Worm (Caenorhabditis elegans): ENCODE data around the gene F59B2.13.
A peak's percentile ranks its signal among the peaks of the same experiment; 100 is the strongest.

The F59B2.13 gene

ce11 chrIII:8981847-8982479 is 44.9 kb downstream of the F59B2.13 start, which contains the start of gene pde-2 (continued):
- TF ChIP-seq ets-5 (GFP tag; IDR thresholded peaks at IDR 0.05) (no peak), nhr-77 (tag; optimal IDR thresholded peaks at IDR 0.05) (no peak), unc-30 (tag; optimal IDR thresholded peaks at IDR 0.05) (no peak), nhr-71 (tag; optimal IDR thresholded peaks at IDR 0.05) (peak; percentile 68), mdl-1 (tag; optimal IDR thresholded peaks at IDR 0.05) (peak in 1 of 2 experiments; percentile 32), lin-39 (tag; optimal IDR thresholded peaks at IDR 0.05) (no peak), nhr-90 (tag; optimal IDR thresholded peaks at IDR 0.05; ENCODE audit: poor library complexity) (no peak), C16A3.4 (tag; optimal IDR thresholded peaks at IDR 0.05) (peak; percentile 14), ceh-8 (GFP tag; optimal IDR thresholded peaks at IDR 0.05) (no peak), alr-1 (tag; optimal IDR thresholded peaks at IDR 0.05; ENCODE audit: borderline replicate concordance) (no peak), fkh-8 (tag; optimal IDR thresholded peaks at IDR 0.05) (peak; percentile 18), egl-27 (tag; optimal IDR thresholded peaks at IDR 0.05) (no peak), sptf-1 (tag; optimal IDR thresholded peaks at IDR 0.05) (no peak), zag-1 (tag; optimal IDR thresholded peaks at IDR 0.05) (no peak), swsn-7 (tag; optimal IDR thresholded peaks at IDR 0.05) (peak; percentile 51), lin-35 (GFP tag; optimal IDR thresholded peaks at IDR 0.05) (peak; percentile 8 to 45), C34B4.2 (tag; optimal IDR thresholded peaks at IDR 0.05) (no peak), grh-1 (GFP tag; IDR thresholded peaks at IDR 0.05) (no peak), unc-130 (tag; optimal IDR thresholded peaks at IDR 0.05) (no peak), zip-4 (GFP tag; optimal IDR thresholded peaks at IDR 0.05) (no peak), pax-3 (tag; optimal IDR thresholded peaks at IDR 0.05) (no peak), tlp-1 (tag; optimal IDR thresholded peaks at IDR 0.05) (no peak), mab-9 (GFP tag; IDR thresholded peaks at IDR 0.05) (no peak), lsy-2 (tag; optimal IDR thresholded peaks at IDR 0.05) (peak; percentile 47 to 64), aly-2 (tag; optimal IDR thresholded peaks at IDR 0.05) (no peak), irx-1 (tag; optimal IDR thresholded peaks at IDR 0.05) (no peak), xbp-1 (tag; optimal IDR thresholded peaks at IDR 0.05) (peak; percentile 28), skn-1 (tag; optimal IDR thresholded peaks at IDR 0.05) (peak; percentile 47), ceh-82 (tag; optimal IDR thresholded peaks at IDR 0.05) (peak in 2 of 3 experiments; percentile 34 to 37), dsc-1 (tag; optimal IDR thresholded peaks at IDR 0.05) (peak; percentile 26), nhr-11 (tag; optimal IDR thresholded peaks at IDR 0.05) (no peak), hlh-4 (tag; optimal IDR thresholded peaks at IDR 0.05) (no peak), fkh-10 (GFP tag; optimal IDR thresholded peaks at IDR 0.05) (peak; percentile 63), unc-98 (GFP tag; IDR thresholded peaks at IDR 0.05) (no peak), pqm-1 (tag; optimal IDR thresholded peaks at IDR 0.05) (no peak), ama-1 (optimal IDR thresholded peaks at IDR 0.05) (no peak), tbx-2 (tag; optimal IDR thresholded peaks at IDR 0.05) (peak; percentile 54), nhr-19 (GFP tag; conservative IDR thresholded peaks at IDR 0.05) (peak; percentile 35; the same call in 1 of the 2 replicates), ces-1 (GFP tag; optimal IDR thresholded peaks at IDR 0.05) (no peak), unc-62 (GFP tag; optimal IDR thresholded peaks at IDR 0.05) (no peak), snu-23 (GFP tag; optimal IDR thresholded peaks at IDR 0.05) (peak; percentile 60), isw-1 (GFP tag; IDR thresholded peaks at IDR 0.05) (no peak), nhr-47 (tag; optimal IDR thresholded peaks at IDR 0.05) (peak; percentile 58), snpc-4 (tag; optimal IDR thresholded peaks at IDR 0.05) (no peak), nhr-20 (tag; optimal IDR thresholded peaks at IDR 0.05) (peak; percentile 28), ztf-4 (tag; optimal IDR thresholded peaks at IDR 0.05) (peak; percentile 33)
